Worm (Caenorhabditis elegans): Measurements from ENCODE around the gene srx-77.

DNA sequence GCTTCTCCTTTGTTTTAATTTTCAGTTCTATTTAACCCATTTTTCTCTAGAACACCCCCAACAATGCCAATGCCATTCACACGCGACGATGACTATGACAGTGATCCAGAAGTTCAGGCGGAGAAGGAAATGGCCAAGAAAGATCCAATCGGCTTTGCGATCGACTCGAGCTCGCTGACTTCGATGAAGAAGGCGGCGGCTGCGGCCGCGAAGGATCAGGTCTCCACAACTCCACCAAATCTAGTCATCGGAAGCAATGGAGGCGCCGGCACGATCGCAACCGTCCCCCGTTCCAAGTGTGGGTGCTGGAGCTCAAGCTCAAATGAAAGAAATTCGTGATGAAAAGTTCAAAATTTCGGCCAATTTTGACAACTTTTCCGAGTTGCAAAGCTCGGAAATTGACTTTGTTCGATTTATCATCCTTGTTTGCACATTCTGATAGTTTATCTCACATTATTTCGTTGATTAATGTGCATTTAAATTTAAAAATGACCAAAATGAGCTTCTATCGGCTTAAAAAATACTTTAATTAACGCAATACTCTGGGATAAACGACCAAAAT, 19.5 kb upstream of the srx-77 start, which contains the start of gene K03B4.2:
- TF ChIP-seq ama-1 (optimal IDR thresholded peaks at IDR 0.05) (no peak), ets-7 (tag; optimal IDR thresholded peaks at IDR 0.05) (no peak), tbx-11 (GFP tag; IDR thresholded peaks at IDR 0.05) (no peak), flt-1 (GFP tag; IDR thresholded peaks at IDR 0.05) (no peak), hnd-1 (tag; optimal IDR thresholded peaks at IDR 0.05) (no peak), hmg-4 (GFP tag; optimal IDR thresholded peaks at IDR 0.05) (no peak), ceh-13 (GFP tag; optimal IDR thresholded peaks at IDR 0.05) (no peak), pes-1 (GFP tag; IDR thresholded peaks at IDR 0.05) (no peak), tra-4 (tag; optimal IDR thresholded peaks at IDR 0.05) (no peak), tbx-37 (GFP tag; conservative IDR thresholded peaks at IDR 0.05) (no peak), sea-1 (GFP tag; conservative IDR thresholded peaks at IDR 0.05) (no peak), ceh-36 (tag; optimal IDR thresholded peaks at IDR 0.05) (no peak), scrt-1 (GFP tag; IDR thresholded peaks at IDR 0.05) (no peak)

All from whole organism, early embryonic.